Fruit fly (Drosophila melanogaster): ENCODE measurements around the gene Oamb.

Oamb gene

dm6 chr3R:20764058-20764457, 49.7 kb upstream of the Oamb start (continued):
- TF ChIP-seq CG6808 (GFP tag; optimal IDR thresholded peaks at IDR 0.05) (peak; percentile 53), eg (GFP tag; IDR thresholded peaks at IDR 0.05) (peak; percentile 59), CG34406 (GFP tag; optimal IDR thresholded peaks at IDR 0.05) (peak; percentile 69), Hr38 (GFP tag; optimal IDR thresholded peaks at IDR 0.05) (no peak), OdsH (GFP tag; optimal IDR thresholded peaks at IDR 0.05) (peak; percentile 73), ss (GFP tag; optimal IDR thresholded peaks at IDR 0.05) (peak; percentile 63 to 75), Ets21C (GFP tag; optimal IDR thresholded peaks at IDR 0.05) (peak; percentile 35), Sox102F (GFP tag; optimal IDR thresholded peaks at IDR 0.05) (peak; percentile 70), Eip93F (GFP tag; optimal IDR thresholded peaks at IDR 0.05) (no peak), Blimp-1 (GFP tag; optimal IDR thresholded peaks at IDR 0.05) (peak; percentile 61), Met (GFP tag; optimal IDR thresholded peaks at IDR 0.05) (peak; percentile 83), CG3032 (tag; optimal IDR thresholded peaks at IDR 0.05) (peak; percentile 69)

DNA sequence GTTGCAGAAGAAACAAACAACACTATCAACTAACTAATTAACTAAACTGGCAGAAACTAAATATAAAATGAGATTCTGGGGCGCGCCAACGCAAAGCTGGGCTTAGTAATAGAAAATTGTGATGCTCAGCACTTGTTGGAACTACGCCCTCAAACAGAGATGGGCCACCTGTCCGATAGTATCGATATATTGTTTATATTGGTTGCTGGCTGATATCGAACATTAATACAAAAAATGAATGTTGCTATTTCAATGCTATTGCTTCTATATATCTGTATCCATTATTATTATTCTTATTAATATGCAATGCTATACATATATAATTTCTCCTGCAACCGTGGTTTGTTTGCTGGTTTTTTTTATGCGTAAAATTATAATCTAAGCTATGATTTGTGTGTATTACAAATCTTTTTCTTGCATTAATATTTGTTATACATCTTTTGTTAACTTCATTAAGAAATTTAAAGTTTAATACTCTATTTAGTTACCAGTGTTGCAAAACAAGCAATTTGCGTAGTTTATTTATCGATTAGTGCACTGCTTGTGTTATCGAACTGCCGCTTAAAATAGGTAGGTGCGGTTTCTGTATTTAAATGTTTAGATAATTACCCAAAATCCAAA, 47.9 kb upstream of the Oamb start, which contains the start of gene CG31195:
TSS of gene CG31195 (minus strand) at position 195 of the 621 bp plus-strand sequence.
- TF ChIP-seq acj6 (GFP tag; optimal IDR thresholded peaks at IDR 0.05) (peak; percentile 3), Eip93F (GFP tag; optimal IDR thresholded peaks at IDR 0.05) (peak; percentile 8), CG10631 (GFP tag; optimal IDR thresholded peaks at IDR 0.05) (peak; percentile 30), CG6792 (GFP tag; optimal IDR thresholded peaks at IDR 0.05) (no peak), Blimp-1 (GFP tag; optimal IDR thresholded peaks at IDR 0.05) (no peak), svp (GFP tag) (peak; percentile 65), esn (GFP tag; optimal IDR thresholded peaks at IDR 0.05) (peak; percentile 30), Eip78C (GFP tag) (no peak)

DNA sequence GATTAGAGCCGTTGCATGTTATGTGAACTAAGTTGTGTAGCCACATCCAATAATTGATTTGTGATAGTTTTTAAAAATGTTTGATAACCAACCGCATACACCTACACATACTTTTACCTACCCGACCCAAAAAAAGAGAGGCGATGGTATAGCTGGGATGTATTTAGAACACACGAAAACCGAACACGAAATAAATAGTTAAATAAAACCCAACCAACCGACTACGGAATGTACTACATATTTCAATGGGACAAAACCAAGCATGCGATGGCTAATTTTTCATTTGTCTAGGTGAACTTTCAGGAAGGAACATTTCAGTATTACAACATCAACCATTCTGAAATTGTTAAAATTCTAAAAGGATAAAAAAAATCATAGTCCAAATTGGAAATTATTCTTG, 42.1 kb upstream of the Oamb start, which contains the start of gene Syp:
TSS of gene Syp (plus strand) at position 301 of the 400 bp plus-strand sequence.
- no peak for TF ChIP-seq dsx (GFP tag; optimal IDR thresholded peaks at IDR 0.05; ENCODE audit: poor library complexity, severe bottlenecking)
- no peak for TF ChIP-seq CG9139 (GFP tag; optimal IDR thresholded peaks at IDR 0.05)
- TF ChIP-seq Met (GFP tag; optimal IDR thresholded peaks at IDR 0.05), result no peak
- TF ChIP-seq CG3919 (GFP tag; optimal IDR thresholded peaks at IDR 0.05), result no peak
- no peak for TF ChIP-seq Lpt (GFP tag; optimal IDR thresholded peaks at IDR 0.05)
- no peak for TF ChIP-seq CG6163 (GFP tag; IDR thresholded peaks at IDR 0.05)
- TF ChIP-seq acj6 (GFP tag; optimal IDR thresholded peaks at IDR 0.05), result no peak
- TF ChIP-seq fd85E (GFP tag; optimal IDR thresholded peaks at IDR 0.05), result no peak

dm6 chr3R:20754991-20755390, 40.6 kb upstream of the Oamb start:
- TF ChIP-seq CG1621 (tag; optimal IDR thresholded peaks at IDR 0.05) (no peak), Eip93F (GFP tag; optimal IDR thresholded peaks at IDR 0.05) (no peak), CG32006 (GFP tag; optimal IDR thresholded peaks at IDR 0.05) (no peak), CG6808 (GFP tag; optimal IDR thresholded peaks at IDR 0.05) (no peak), CG6163 (GFP tag; IDR thresholded peaks at IDR 0.05) (no peak), CG10631 (GFP tag; optimal IDR thresholded peaks at IDR 0.05) (no peak), Eip78C (GFP tag) (no peak), CG9139 (GFP tag; optimal IDR thresholded peaks at IDR 0.05) (no peak), CG8319 (GFP tag; optimal IDR thresholded peaks at IDR 0.05) (no peak)

DNA sequence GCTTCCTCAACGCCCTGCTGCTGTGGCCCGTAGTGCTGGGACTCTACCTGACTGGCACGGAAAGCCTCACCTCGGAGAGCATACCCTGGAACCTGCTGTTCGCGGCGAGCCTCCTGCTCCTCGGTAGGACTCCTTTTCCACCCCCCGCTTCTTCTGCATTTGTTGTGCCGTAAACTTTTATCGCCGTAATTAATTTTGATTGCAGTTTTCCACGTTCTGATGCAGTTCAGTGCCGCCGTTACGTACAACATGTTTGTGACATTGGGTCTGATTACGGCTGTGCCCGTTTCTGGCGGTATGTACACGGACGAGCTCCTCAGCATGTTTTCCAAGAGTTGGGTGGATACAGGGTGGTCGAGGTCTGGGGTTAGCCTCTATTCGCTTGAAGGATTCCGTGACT, 35.2 kb upstream of the Oamb start:
- TF ChIP-seq CG16779 (tag; optimal IDR thresholded peaks at IDR 0.05) (no peak), eg (GFP tag; IDR thresholded peaks at IDR 0.05) (no peak), CG11294 (GFP tag; IDR thresholded peaks at IDR 0.05) (no peak), Met (GFP tag; optimal IDR thresholded peaks at IDR 0.05) (no peak), fd59A (GFP tag; optimal IDR thresholded peaks at IDR 0.05) (no peak), esn (GFP tag; optimal IDR thresholded peaks at IDR 0.05) (no peak), Hr38 (GFP tag; optimal IDR thresholded peaks at IDR 0.05) (no peak)

DNA sequence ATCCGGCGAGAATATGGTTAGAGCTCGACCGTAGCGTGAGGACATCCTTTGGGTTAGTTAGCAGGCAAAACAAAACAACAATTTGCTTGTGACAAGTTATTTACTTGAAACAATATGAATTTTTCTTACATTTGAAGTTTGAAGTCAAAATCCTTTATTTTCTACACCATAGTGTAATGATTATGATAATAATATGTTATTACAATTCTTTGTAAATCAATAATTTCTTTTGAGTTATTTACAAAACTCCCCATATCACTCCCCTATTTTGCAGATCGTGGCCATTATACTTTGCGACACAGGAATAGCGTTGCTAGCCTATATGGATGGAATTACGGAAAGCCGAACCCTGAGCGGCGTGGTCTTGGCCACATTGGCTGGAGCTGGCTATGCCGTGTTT, 34.6 kb upstream of the Oamb start, which contains the start of gene Prosalpha4T1:
TSS of gene Prosalpha4T1 (minus strand) at position 101 of the 400 bp plus-strand sequence.
- no peak for TF ChIP-seq Blimp-1 (GFP tag; optimal IDR thresholded peaks at IDR 0.05)
- TF ChIP-seq dsx (GFP tag; optimal IDR thresholded peaks at IDR 0.05; ENCODE audit: poor library complexity, severe bottlenecking), result no peak
- no peak for TF ChIP-seq CG7368 (GFP tag; optimal IDR thresholded peaks at IDR 0.05)
- no peak for TF ChIP-seq ss (GFP tag; optimal IDR thresholded peaks at IDR 0.05)
- TF ChIP-seq Sox102F (GFP tag; optimal IDR thresholded peaks at IDR 0.05), result no peak
- TF ChIP-seq fd85E (GFP tag; optimal IDR thresholded peaks at IDR 0.05), result no peak
- TF ChIP-seq CG3032 (tag; optimal IDR thresholded peaks at IDR 0.05), result no peak
- TF ChIP-seq lz (GFP tag; optimal IDR thresholded peaks at IDR 0.05), result no peak
- no peak for TF ChIP-seq CG8319 (GFP tag; optimal IDR thresholded peaks at IDR 0.05)
- no peak for TF ChIP-seq CG8632 (GFP tag; optimal IDR thresholded peaks at IDR 0.05)
- TF ChIP-seq Gug (GFP tag; IDR thresholded peaks at IDR 0.05), result no peak
- no peak for TF ChIP-seq CG6792 (GFP tag; optimal IDR thresholded peaks at IDR 0.05)
- no peak for TF ChIP-seq CG6276 (GFP tag; optimal IDR thresholded peaks at IDR 0.05)
- no peak for TF ChIP-seq CG15336 (GFP tag; IDR thresholded peaks at IDR 0.05)
- no peak for TF ChIP-seq achi (GFP tag; optimal IDR thresholded peaks at IDR 0.05)

Data from whole organism, prepupa.